Fruit fly (Drosophila melanogaster) whole organism, embryonic: Measurements from ENCODE around the gene CSN6.

ENCODE experiments used
- CG7357 ChIP-seq: fragments of 200-800 bp; sonication (Bioruptor generic); IDR thresholded peaks from 3 replicates; pipeline ENCODE4 v1.3.6; 2022; ENCODE audit warnings: missing biosample characterization, missing genetic modification characterization
- CG8478 ChIP-seq: fragments of >200 bp; optimal IDR thresholded peaks from 2 replicates; lab custom pipeline; 2018
- D ChIP-seq, 2 experiments: fragments of 200-800 bp in 1 of 2; fragments of >200 bp in 1 of 2; sonication (Bioruptor generic) in 1 of 2; optimal IDR thresholded peaks; 2 replicates in 1 of 2; 3 replicates in 1 of 2; lab custom pipeline; 2017; ENCODE audit warnings: mild to moderate bottlenecking in 1 of 2, missing biosample characterization in 1 of 2, missing genetic modification characterization in 1 of 2, missing genetic modification reagents in 1 of 2
- Hr3 ChIP-seq: fragments of 200-800 bp; sonication (Bioruptor generic); optimal IDR thresholded peaks from 3 replicates; lab custom pipeline; 2016; ENCODE audit warnings: missing biosample characterization, missing genetic modification characterization
- NFAT ChIP-seq: fragments of 200-800 bp; sonication (Bioruptor generic); IDR thresholded peaks from 2 replicates; pipeline ENCODE4 v1.3.6; 2022; ENCODE audit warnings: missing biosample characterization, missing genetic modification characterization
- NfI ChIP-seq: fragments of 200-800 bp; sonication (Bioruptor generic); optimal IDR thresholded peaks from 3 replicates; lab custom pipeline; 2018; ENCODE audit warnings: missing biosample characterization, mild to moderate bottlenecking, missing genetic modification characterization, moderate library complexity
- dm ChIP-seq: fragments of 200-800 bp; sonication (Bioruptor generic); optimal IDR thresholded peaks from 3 replicates; lab custom pipeline; 2016; ENCODE audit warnings: missing biosample characterization, missing genetic modification characterization

DNA sequence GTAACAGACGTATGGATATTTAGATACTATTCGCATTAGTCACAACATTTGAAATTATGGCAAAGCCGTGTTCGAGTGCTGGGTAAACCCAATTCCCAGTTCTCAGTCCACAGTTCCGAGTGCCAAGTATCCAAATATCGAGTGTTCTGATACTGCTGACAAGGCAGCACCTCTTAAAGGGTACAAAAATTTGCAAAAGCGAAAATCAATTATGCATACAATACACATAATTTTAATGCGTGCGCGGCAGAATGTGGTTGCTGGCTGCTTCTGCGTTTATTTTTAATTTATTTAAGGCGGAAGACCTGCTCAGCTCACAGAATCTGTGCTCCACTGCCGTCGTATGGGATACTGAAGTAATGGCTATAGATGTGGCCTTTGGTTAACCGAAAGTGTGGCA is 27.9 kb upstream of the CSN6 start:
- no peak for TF ChIP-seq NfI (GFP tag; lab: Kevin White, UChicago)
- no peak for TF ChIP-seq dm
- no peak for TF ChIP-seq CG7357 (GFP tag; lab: Robert Waterston, UW)
- no peak for TF ChIP-seq CG8478 (lab: Kevin White, UChicago)
- no peak for TF ChIP-seq NFAT
- no peak for TF ChIP-seq D (optimal IDR thresholded peaks at IDR 0.05; lab: Kevin White, UChicago)
- no peak for TF ChIP-seq D (GFP tag; optimal IDR thresholded peaks at IDR 0.05; lab: Kevin White, UChicago)
- no peak for TF ChIP-seq Hr3 (GFP tag; lab: Kevin White, UChicago)
